Worm (Caenorhabditis elegans) whole organism, young adult: ENCODE data around the gene AH10.4.

Source experiments
- B0261.1 ChIP-seq: sonication (generic microtip); optimal IDR thresholded peaks from 2 replicates; lab custom pipeline; 2016; ENCODE audit warnings: mild to moderate bottlenecking, missing genetic modification characterization, moderate library complexity, missing compliant biosample characterization
- C17E4.6 ChIP-seq: fragments of 200-800 bp; sonication (Bioruptor generic); IDR thresholded peaks from 2 replicates; pipeline ENCODE4 v1.3.6; 2022; ENCODE audit warnings: missing genetic modification reagents, missing genetic modification characterization, missing compliant biosample characterization
- F23B12.7 ChIP-seq: sonication (generic microtip); optimal IDR thresholded peaks from 2 replicates; lab custom pipeline; 2017; ENCODE audit warnings: missing genetic modification characterization, mild to moderate bottlenecking, missing compliant biosample characterization, antibody characterized with exemption, moderate library complexity; ENCODE audit not compliant: insufficient read depth
- F33H1.4 ChIP-seq: fragments of 200-800 bp; sonication (Bioruptor generic); IDR thresholded peaks from 2 replicates; pipeline ENCODE4 v1.3.6; 2022; ENCODE audit warnings: missing genetic modification reagents, missing genetic modification characterization, missing compliant biosample characterization
- F37B4.10 ChIP-seq: fragments of 200-800 bp; sonication (Bioruptor generic); IDR thresholded peaks from 2 replicates; pipeline ENCODE4 v1.3.6; 2022; ENCODE audit warnings: missing genetic modification characterization, missing compliant biosample characterization
- F52B5.7 ChIP-seq: sonication (generic microtip); optimal IDR thresholded peaks from 2 replicates; lab custom pipeline; 2016; ENCODE audit warnings: mild to moderate bottlenecking, missing genetic modification characterization, missing compliant biosample characterization
- F55B11.4 ChIP-seq: sonication (generic microtip); optimal IDR thresholded peaks from 2 replicates; lab custom pipeline; 2016; ENCODE audit warnings: missing compliant biosample characterization, missing genetic modification characterization, borderline replicate concordance; ENCODE audit not compliant: insufficient read depth
- F57A8.1 ChIP-seq: fragments of 200-800 bp; sonication (Bioruptor generic); optimal IDR thresholded peaks from 2 replicates; lab custom pipeline; 2018; ENCODE audit warnings: mild to moderate bottlenecking, missing genetic modification characterization, moderate library complexity, missing compliant biosample characterization
- Y53F4B.3 ChIP-seq: fragments of 200-800 bp; sonication (Bioruptor generic); IDR thresholded peaks from 2 replicates; pipeline ENCODE4 v1.3.6; 2022; ENCODE audit warnings: missing genetic modification reagents, missing genetic modification characterization, missing compliant biosample characterization
- Y79H2A.3 ChIP-seq: fragments of 200-800 bp; sonication (Bioruptor generic); conservative IDR thresholded peaks from 2 replicates; pipeline ENCODE4 v1.3.6; 2022; ENCODE audit warnings: missing genetic modification reagents, missing genetic modification characterization, missing compliant biosample characterization
- bed-1 ChIP-seq: fragments of 200-800 bp; sonication (Bioruptor generic); IDR thresholded peaks from 2 replicates; pipeline ENCODE4 v1.3.6; 2022; ENCODE audit warnings: missing genetic modification reagents, missing genetic modification characterization, missing compliant biosample characterization
- ccch-3 ChIP-seq: fragments of 200-800 bp; sonication (Bioruptor generic); optimal IDR thresholded peaks from 2 replicates; lab custom pipeline; 2018; ENCODE audit warnings: mild to moderate bottlenecking, missing genetic modification characterization, missing compliant biosample characterization
- cebp-1 ChIP-seq, 2 experiments: fragments of 200-800 bp in 1 of 2; sonication (Bioruptor generic) in 1 of 2; sonication (generic microtip) in 1 of 2; IDR thresholded peaks in 1 of 2; optimal IDR thresholded peaks in 1 of 2; 2 replicates each; pipeline versions ENCODE4 v1.3.6 to Lab custom; 2017 to 2022; ENCODE audit warnings: missing compliant biosample characterization in 2 of 2, missing genetic modification characterization in 2 of 2, mild to moderate bottlenecking in 1 of 2, missing genetic modification reagents in 1 of 2, moderate library complexity in 1 of 2
- ceh-79 ChIP-seq: sonication (generic microtip); optimal IDR thresholded peaks from 2 replicates; lab custom pipeline; 2017; ENCODE audit warnings: mild to moderate bottlenecking, missing genetic modification characterization, missing compliant biosample characterization
- ceh-91 ChIP-seq: fragments of 200-800 bp; sonication (Bioruptor generic); IDR thresholded peaks from 2 replicates; pipeline ENCODE4 v1.3.6; 2022; ENCODE audit warnings: missing genetic modification reagents, missing genetic modification characterization, missing compliant biosample characterization
- chd-7 ChIP-seq: sonication (generic microtip); optimal IDR thresholded peaks from 2 replicates; lab custom pipeline; 2016; ENCODE audit warnings: mild to moderate bottlenecking, missing genetic modification characterization, moderate library complexity, missing compliant biosample characterization
- dpff-1 ChIP-seq: sonication (generic microtip); optimal IDR thresholded peaks from 2 replicates; lab custom pipeline; 2017; ENCODE audit warnings: mild to moderate bottlenecking, missing genetic modification characterization, missing compliant biosample characterization
- egl-18 ChIP-seq: fragments of 200-800 bp; sonication (Bioruptor generic); IDR thresholded peaks from 2 replicates; pipeline ENCODE4 v1.3.6; 2022; ENCODE audit warnings: missing genetic modification reagents, missing genetic modification characterization, missing compliant biosample characterization
- egl-44 ChIP-seq: fragments of 200-800 bp; sonication (Bioruptor generic); IDR thresholded peaks from 2 replicates; pipeline ENCODE4 v1.3.6; 2022; ENCODE audit warnings: missing genetic modification reagents, missing genetic modification characterization, missing compliant biosample characterization
- egrh-3 ChIP-seq: fragments of 200-800 bp; sonication (Bioruptor generic); IDR thresholded peaks from 2 replicates; pipeline ENCODE4 v1.3.6; 2022; ENCODE audit warnings: missing genetic modification reagents, missing genetic modification characterization, missing compliant biosample characterization
- fkh-3 ChIP-seq: sonication (generic microtip); optimal IDR thresholded peaks from 2 replicates; lab custom pipeline; 2016; ENCODE audit warnings: mild to moderate bottlenecking, missing genetic modification characterization, missing compliant biosample characterization
- him-1 ChIP-seq: sonication (generic microtip); optimal IDR thresholded peaks from 2 replicates; lab custom pipeline; 2016; ENCODE audit warnings: missing genotype, missing genetic modification reagents, missing genetic modification characterization, missing compliant biosample characterization
- hlh-12 ChIP-seq: sonication (generic microtip); optimal IDR thresholded peaks from 2 replicates; lab custom pipeline; 2016; ENCODE audit warnings: missing genetic modification characterization, missing compliant biosample characterization
- hmg-1.2 ChIP-seq: fragments of 200-800 bp; sonication (Bioruptor generic); IDR thresholded peaks from 2 replicates; pipeline ENCODE4 v1.3.6; 2022; ENCODE audit warnings: missing genetic modification reagents, missing genetic modification characterization, missing compliant biosample characterization
- hmg-20 ChIP-seq: fragments of 200-800 bp; sonication (Bioruptor generic); IDR thresholded peaks from 2 replicates; pipeline ENCODE4 v1.3.6; 2022; ENCODE audit warnings: missing genetic modification reagents, missing genetic modification characterization, missing compliant biosample characterization
- hsf-1 ChIP-seq: fragments of 200-800 bp; sonication (Bioruptor generic); IDR thresholded peaks from 2 replicates; pipeline ENCODE4 v1.3.6; 2022; ENCODE audit warnings: missing genetic modification reagents, missing genetic modification characterization, missing compliant biosample characterization
- let-607 ChIP-seq, 2 experiments: fragments of 200-800 bp in 1 of 2; sonication (Bioruptor generic) in 1 of 2; sonication (generic microtip) in 1 of 2; optimal IDR thresholded peaks; 2 replicates each; lab custom pipeline; 2016 to 2018; ENCODE audit warnings: mild to moderate bottlenecking in 2 of 2, missing compliant biosample characterization in 2 of 2, missing genetic modification characterization in 2 of 2, moderate library complexity in 2 of 2, missing genotype in 1 of 2
- lin-54 ChIP-seq: fragments of 200-800 bp; sonication (Bioruptor generic); optimal IDR thresholded peaks from 2 replicates; lab custom pipeline; 2018; ENCODE audit warnings: mild to moderate bottlenecking, missing genetic modification characterization, missing compliant biosample characterization
- madf-3 ChIP-seq: fragments of 200-800 bp; sonication (Bioruptor generic); IDR thresholded peaks from 2 replicates; pipeline ENCODE4 v1.3.6; 2022; ENCODE audit warnings: missing genetic modification reagents, missing genetic modification characterization, missing compliant biosample characterization
- madf-6 ChIP-seq: fragments of 200-800 bp; sonication (Bioruptor generic); IDR thresholded peaks from 2 replicates; pipeline ENCODE4 v1.3.6; 2022; ENCODE audit warnings: missing genetic modification reagents, missing genetic modification characterization, missing compliant biosample characterization
- mcd-1 ChIP-seq: fragments of 200-800 bp; sonication (Bioruptor generic); IDR thresholded peaks from 2 replicates; pipeline ENCODE4 v1.3.6; 2022; ENCODE audit warnings: missing genetic modification reagents, missing genetic modification characterization, missing compliant biosample characterization
- mes-4 ChIP-seq: sonication (generic microtip); optimal IDR thresholded peaks from 2 replicates; lab custom pipeline; 2016; ENCODE audit warnings: missing genotype, missing genetic modification characterization, missing compliant biosample characterization
- mxl-1 ChIP-seq: sonication (generic microtip); optimal IDR thresholded peaks from 2 replicates; lab custom pipeline; 2016; ENCODE audit warnings: missing genetic modification characterization, missing compliant biosample characterization
- nfyb-1 ChIP-seq: fragments of 200-800 bp; sonication (Bioruptor generic); IDR thresholded peaks from 2 replicates; pipeline ENCODE4 v1.3.6; 2022; ENCODE audit warnings: missing genetic modification reagents, missing genetic modification characterization, missing compliant biosample characterization
- nhr-179 ChIP-seq: sonication (generic microtip); optimal IDR thresholded peaks from 2 replicates; lab custom pipeline; 2016; ENCODE audit warnings: mild to moderate bottlenecking, missing genetic modification characterization, missing compliant biosample characterization
- nhr-80 ChIP-seq: sonication (generic microtip); optimal IDR thresholded peaks from 2 replicates; lab custom pipeline; 2016; ENCODE audit warnings: missing genetic modification characterization, missing compliant biosample characterization
- rpc-1 ChIP-seq, 2 experiments: fragments of 150-350 bp in 1 of 2; sonication (generic microtip) in 1 of 2; optimal IDR thresholded peaks; 2 replicates each; lab custom pipeline; 2014 to 2018; ENCODE audit warnings: missing biosample characterization in 1 of 2, missing genetic modification characterization in 1 of 2, missing genetic modification reagents in 1 of 2, missing genotype in 1 of 2
- snpc-1.1 ChIP-seq: sonication (generic microtip); optimal IDR thresholded peaks from 2 replicates; lab custom pipeline; 2017; ENCODE audit warnings: missing genetic modification characterization, mild to moderate bottlenecking, missing compliant biosample characterization, antibody characterized with exemption, moderate library complexity, missing genotype, missing genetic modification reagents; ENCODE audit not compliant: insufficient read depth
- snpc-3.4 ChIP-seq: sonication (generic microtip); optimal IDR thresholded peaks from 2 replicates; lab custom pipeline; 2017; ENCODE audit warnings: missing genetic modification characterization, mild to moderate bottlenecking, missing compliant biosample characterization, antibody characterized with exemption, moderate library complexity, missing genotype, missing genetic modification reagents
- sptf-2 ChIP-seq: fragments of 200-800 bp; sonication (Bioruptor generic); optimal IDR thresholded peaks from 2 replicates; lab custom pipeline; 2018; ENCODE audit warnings: mild to moderate bottlenecking, missing genetic modification characterization, missing compliant biosample characterization
- ztf-22 ChIP-seq: fragments of 200-800 bp; sonication (Bioruptor generic); optimal IDR thresholded peaks from 2 replicates; lab custom pipeline; 2018; ENCODE audit warnings: mild to moderate bottlenecking, missing genetic modification characterization, moderate library complexity, missing compliant biosample characterization
- ztf-25 ChIP-seq: fragments of 200-800 bp; sonication (Bioruptor generic); IDR thresholded peaks from 2 replicates; pipeline ENCODE4 v1.3.6; 2022; ENCODE audit warnings: missing genetic modification reagents, missing genetic modification characterization, missing compliant biosample characterization
- ztf-26 ChIP-seq: sonication (generic microtip); optimal IDR thresholded peaks from 2 replicates; lab custom pipeline; 2017; ENCODE audit warnings: missing genetic modification characterization, missing compliant biosample characterization
- ztf-28 ChIP-seq: fragments of 200-800 bp; sonication (Bioruptor generic); IDR thresholded peaks from 2 replicates; pipeline ENCODE4 v1.3.6; 2022; ENCODE audit warnings: missing genetic modification reagents, missing genetic modification characterization, missing compliant biosample characterization

AH10.4 gene

ce11 chrV:14092403-14092802 lies 45.3 kb downstream of the AH10.4 start, which contains the start of gene D1086.3 (continued):
- TF ChIP-seq madf-6 (GFP tag; lab: Robert Waterston, UW) = peak; percentile 88
- no peak for TF ChIP-seq nhr-80 (tag; lab: Kevin White, UChicago)
- TF ChIP-seq mxl-1 (tag; lab: Kevin White, UChicago) = peak; percentile 51
- no peak for TF ChIP-seq nhr-179 (tag; lab: Kevin White, UChicago)
- no peak for TF ChIP-seq bed-1 (GFP tag; lab: Robert Waterston, UW)
- TF ChIP-seq hmg-1.2 (GFP tag; lab: Robert Waterston, UW) = peak; percentile 97
- TF ChIP-seq dpff-1 = no peak
- no peak for TF ChIP-seq F55B11.4 (tag; lab: Kevin White, UChicago)
- TF ChIP-seq ztf-26 = no peak
- TF ChIP-seq fkh-3 (tag; lab: Kevin White, UChicago) = no peak
- no peak for TF ChIP-seq ceh-79 (tag; lab: Kevin White, UChicago)
- 0 out of 2 replicates have a peak, but pooled peaks have one; percentile 58 for TF ChIP-seq ztf-25 (GFP tag; lab: Robert Waterston, UW)
- TF ChIP-seq ztf-28 (GFP tag; lab: Robert Waterston, UW) = no peak
- no peak for TF ChIP-seq ztf-22 (GFP tag; lab: Kevin White, UChicago)
- no peak for TF ChIP-seq Y79H2A.3 (GFP tag; lab: Robert Waterston, UW)
- no peak for TF ChIP-seq F52B5.7 (tag; lab: Kevin White, UChicago)
- TF ChIP-seq hsf-1 (GFP tag; lab: Robert Waterston, UW) = no peak
- no peak for TF ChIP-seq mes-4 (tag; lab: Kevin White, UChicago)
- TF ChIP-seq madf-3 (GFP tag; lab: Robert Waterston, UW) = no peak; the same call in 1 of the 2 replicates
- TF ChIP-seq Y53F4B.3 = peak; percentile 21; the same call in 1 of the 2 replicates
- no peak for TF ChIP-seq egrh-3 (GFP tag; lab: Robert Waterston, UW)
- TF ChIP-seq lin-54 (GFP tag; lab: Kevin White, UChicago) = peak; percentile 63
- TF ChIP-seq F23B12.7 (tag; lab: Kevin White, UChicago) = peak; percentile 26
- TF ChIP-seq F37B4.10 = no peak
- TF ChIP-seq egl-18 (GFP tag; lab: Robert Waterston, UW) = no peak
- no peak for TF ChIP-seq F57A8.1 (GFP tag; lab: Kevin White, UChicago)
- TF ChIP-seq ccch-3 (GFP tag; lab: Kevin White, UChicago) = no peak
- peak; percentile 5 for TF ChIP-seq B0261.1 (tag; lab: Kevin White, UChicago)
- TF ChIP-seq him-1 (tag; lab: Kevin White, UChicago) = peak; percentile 97
- TF ChIP-seq C17E4.6 = peak; percentile 58; the same call in 1 of the 2 replicates
- TF ChIP-seq nfyb-1 = peak; percentile 78
- TF ChIP-seq egl-44 (GFP tag; lab: Robert Waterston, UW) = 0 out of 2 replicates have a peak, but pooled peaks have one; percentile 11
- TF ChIP-seq hmg-20 (GFP tag; lab: Robert Waterston, UW) = peak; percentile 52; the same call in 1 of the 2 replicates
- peak; percentile 69 for TF ChIP-seq F33H1.4
- TF ChIP-seq mcd-1 (GFP tag; lab: Robert Waterston, UW) = peak; percentile 67
- no peak for TF ChIP-seq rpc-1 (optimal IDR thresholded peaks at IDR 0.05; lab: Kevin White, UChicago)
- TF ChIP-seq rpc-1 (tag; optimal IDR thresholded peaks at IDR 0.05; lab: Kevin White, UChicago) = no peak
- TF ChIP-seq chd-7 (tag; lab: Kevin White, UChicago) = peak; percentile 14
- TF ChIP-seq snpc-3.4 (tag; lab: Kevin White, UChicago) = peak; percentile 98
- no peak for TF ChIP-seq let-607 (tag; optimal IDR thresholded peaks at IDR 0.05; lab: Kevin White, UChicago)
- TF ChIP-seq hlh-12 = no peak
- TF ChIP-seq snpc-1.1 = peak; percentile 99
- no peak for TF ChIP-seq ceh-91
- TF ChIP-seq sptf-2 (GFP tag; lab: Kevin White, UChicago) = no peak
- TF ChIP-seq cebp-1 (GFP tag; IDR thresholded peaks at IDR 0.05; lab: Robert Waterston, UW) = no peak
- no peak for TF ChIP-seq cebp-1 (tag; optimal IDR thresholded peaks at IDR 0.05; lab: Kevin White, UChicago)
